Fruit fly (Drosophila melanogaster) whole organism, embryonic: Measurements from ENCODE around the gene ec.

Source experiments
- BtbVII ChIP-seq: fragments of 200-800 bp; sonication (Bioruptor generic); optimal IDR thresholded peaks from 3 replicates; lab custom pipeline; 2017; ENCODE audit warnings: missing biosample characterization, mild to moderate bottlenecking, missing genetic modification characterization
- CG10462 ChIP-seq: fragments of 200-800 bp; sonication (Bioruptor generic); optimal IDR thresholded peaks from 2 replicates; lab custom pipeline; 2016; ENCODE audit warnings: missing biosample characterization, missing genetic modification characterization
- CG11560 ChIP-seq: fragments of 200-800 bp; sonication (Bioruptor generic); IDR thresholded peaks from 3 replicates; pipeline ENCODE4 v1.3.6; 2022; ENCODE audit warnings: missing biosample characterization, missing genetic modification characterization
- CG12659 ChIP-seq: fragments of 200-800 bp; sonication (Bioruptor generic); optimal IDR thresholded peaks from 3 replicates; lab custom pipeline; 2017; ENCODE audit warnings: mild to moderate bottlenecking, missing biosample characterization, missing genetic modification reagents, missing genetic modification characterization
- CG13894 ChIP-seq: fragments of 200-800 bp; sonication (Bioruptor generic); optimal IDR thresholded peaks from 3 replicates; lab custom pipeline; 2018; ENCODE audit warnings: missing biosample characterization, mild to moderate bottlenecking, missing genetic modification characterization, moderate library complexity
- CG16779 ChIP-seq: fragments of 200-800 bp; sonication (Bioruptor generic); IDR thresholded peaks from 2 replicates; pipeline ENCODE4 v1.3.6; 2022; ENCODE audit warnings: missing biosample characterization, missing genetic modification characterization
- CG17186 ChIP-seq: fragments of 200-800 bp; sonication (Bioruptor generic); optimal IDR thresholded peaks from 3 replicates; lab custom pipeline; 2017; ENCODE audit warnings: missing biosample characterization, missing genetic modification reagents, missing genetic modification characterization
- CG17328 ChIP-seq: fragments of 200-800 bp; sonication (Bioruptor generic); IDR thresholded peaks from 2 replicates; pipeline ENCODE4 v1.3.6; 2022; ENCODE audit warnings: missing biosample characterization, missing genetic modification characterization
- CG17568 ChIP-seq: fragments of 200-800 bp; sonication (Bioruptor generic); optimal IDR thresholded peaks from 2 replicates; lab custom pipeline; 2018; ENCODE audit warnings: missing biosample characterization, mild to moderate bottlenecking, missing genetic modification characterization, moderate library complexity
- CG17829 ChIP-seq: fragments of 200-800 bp; optimal IDR thresholded peaks from 2 replicates; lab custom pipeline; 2019; ENCODE audit warnings: missing biosample characterization, mild to moderate bottlenecking, missing genetic modification characterization, moderate library complexity
- CG2120 ChIP-seq: fragments of 200-800 bp; sonication (Bioruptor generic); optimal IDR thresholded peaks from 3 replicates; lab custom pipeline; 2016; ENCODE audit warnings: missing biosample characterization, missing genetic modification characterization
- CG33213 ChIP-seq: fragments of 200-800 bp; sonication (Bioruptor generic); optimal IDR thresholded peaks from 3 replicates; lab custom pipeline; 2016; ENCODE audit warnings: missing biosample characterization, missing genetic modification characterization
- CG4282 ChIP-seq: fragments of 200-800 bp; sonication (Bioruptor generic); optimal IDR thresholded peaks from 2 replicates; lab custom pipeline; 2016; ENCODE audit warnings: missing biosample characterization, missing genetic modification characterization
- CG4328 ChIP-seq: fragments of 200-800 bp; sonication (Bioruptor generic); optimal IDR thresholded peaks from 3 replicates; lab custom pipeline; 2017; ENCODE audit warnings: missing biosample characterization, missing genetic modification reagents, missing genetic modification characterization
- CG6791 ChIP-seq: fragments of 200-800 bp; sonication (Bioruptor generic); IDR thresholded peaks from 3 replicates; pipeline ENCODE4 v1.3.6; 2022; ENCODE audit warnings: missing biosample characterization, missing genetic modification characterization; ENCODE audit not compliant: partially characterized antibody
- CG7928 ChIP-seq: fragments of 200-800 bp; sonication (Bioruptor generic); optimal IDR thresholded peaks from 2 replicates; lab custom pipeline; 2017; ENCODE audit warnings: missing biosample characterization, mild to moderate bottlenecking, missing genetic modification characterization
- E2f2 ChIP-seq: fragments of 200-800 bp; sonication (Bioruptor generic); IDR thresholded peaks from 2 replicates; pipeline ENCODE4 v1.3.6; 2022; ENCODE audit warnings: missing biosample characterization, missing genetic modification characterization
- Gug ChIP-seq: fragments of 200-800 bp; sonication (Bioruptor generic); IDR thresholded peaks from 4 replicates; pipeline ENCODE4 v1.3.6; 2022; ENCODE audit warnings: missing biosample characterization, missing genetic modification characterization
- HHEX ChIP-seq: fragments of 200-800 bp; sonication (Bioruptor generic); optimal IDR thresholded peaks from 3 replicates; lab custom pipeline; 2017; ENCODE audit warnings: missing biosample characterization, mild to moderate bottlenecking, missing genetic modification characterization, missing genetic modification reagents
- MBD-R2 ChIP-seq: fragments of 200-800 bp; sonication (Bioruptor generic); IDR thresholded peaks from 2 replicates; pipeline ENCODE4 v1.3.6; 2022; ENCODE audit warnings: missing biosample characterization, missing genetic modification characterization
- Myb ChIP-seq: fragments of 200-800 bp; sonication (Bioruptor generic); optimal IDR thresholded peaks from 2 replicates; lab custom pipeline; 2016; ENCODE audit warnings: missing biosample characterization, missing genetic modification characterization
- Pdp1 ChIP-seq, 2 experiments: fragments of 200-800 bp; sonication (Bioruptor generic); optimal IDR thresholded peaks; 3 replicates each; lab custom pipeline; 2016; ENCODE audit warnings: missing biosample characterization in 2 of 2, missing genetic modification characterization in 2 of 2, mild to moderate bottlenecking in 1 of 2, moderate library complexity in 1 of 2
- Ravus ChIP-seq: fragments of 200-800 bp; sonication (Bioruptor generic); IDR thresholded peaks from 2 replicates; pipeline ENCODE4 v1.3.6; 2022; ENCODE audit warnings: missing biosample characterization, missing genetic modification characterization
- Side ChIP-seq: fragments of 200-800 bp; sonication (Bioruptor generic); optimal IDR thresholded peaks from 2 replicates; lab custom pipeline; 2016; ENCODE audit warnings: missing biosample characterization, missing genetic modification characterization
- Trl ChIP-seq, 3 experiments: fragments of >200 bp in 2 of 3; fragments of 200-800 bp in 1 of 3; sonication (Bioruptor generic) in 1 of 3; optimal IDR thresholded peaks; 2 replicates in 1 of 3; 3 replicates in 2 of 3; lab custom pipeline; 2016 to 2017; ENCODE audit warnings: missing biosample characterization in 1 of 3, missing genetic modification characterization in 1 of 3
- Vsx1 ChIP-seq: fragments of 200-800 bp; sonication (Bioruptor generic); optimal IDR thresholded peaks from 2 replicates; lab custom pipeline; 2017; ENCODE audit warnings: missing biosample characterization, mild to moderate bottlenecking, missing genetic modification characterization, missing genetic modification reagents
- abd-A ChIP-seq: fragments of 200-800 bp; sonication (Bioruptor generic); optimal IDR thresholded peaks from 3 replicates; lab custom pipeline; 2019; ENCODE audit warnings: missing biosample characterization, mild to moderate bottlenecking, missing genetic modification characterization, moderate library complexity
- br ChIP-seq: fragments of >200 bp; optimal IDR thresholded peaks from 2 replicates; lab custom pipeline; 2017
- dan ChIP-seq: fragments of 200-800 bp; sonication (Bioruptor generic); IDR thresholded peaks from 2 replicates; pipeline ENCODE4 v1.3.6; 2022; ENCODE audit warnings: missing biosample characterization, missing genetic modification characterization
- danr ChIP-seq: fragments of 200-800 bp; sonication (Bioruptor generic); IDR thresholded peaks from 2 replicates; pipeline ENCODE4 v1.3.6; 2022; ENCODE audit warnings: missing biosample characterization, missing genetic modification characterization
- dmrt99B ChIP-seq: fragments of 200-800 bp; sonication (Bioruptor generic); optimal IDR thresholded peaks from 2 replicates; lab custom pipeline; 2018; ENCODE audit warnings: missing biosample characterization, mild to moderate bottlenecking, missing genetic modification characterization, moderate library complexity
- ftz-f1 ChIP-seq: fragments of 200-800 bp; sonication (Bioruptor generic); optimal IDR thresholded peaks from 2 replicates; lab custom pipeline; 2016; ENCODE audit warnings: missing biosample characterization, missing genetic modification characterization
- gro ChIP-seq: fragments of 200-800 bp; sonication (Bioruptor generic); optimal IDR thresholded peaks from 2 replicates; lab custom pipeline; 2016; ENCODE audit warnings: missing biosample characterization, missing genetic modification characterization
- gt ChIP-seq: fragments of 200-800 bp; sonication (Bioruptor generic); IDR thresholded peaks from 2 replicates; pipeline ENCODE4 v1.3.6; 2022; ENCODE audit warnings: missing biosample characterization, missing genetic modification characterization
- her ChIP-seq: fragments of 200-800 bp; sonication (Bioruptor generic); optimal IDR thresholded peaks from 2 replicates; lab custom pipeline; 2016; ENCODE audit warnings: missing biosample characterization, missing genetic modification characterization
- hkb ChIP-seq, 2 experiments: fragments of 200-800 bp in 1 of 2; fragments of >200 bp in 1 of 2; sonication (Bioruptor generic) in 1 of 2; IDR thresholded peaks in 1 of 2; optimal IDR thresholded peaks in 1 of 2; 2 replicates each; pipeline versions ENCODE4 v1.3.6 to Lab custom; 2017 to 2022; ENCODE audit warnings: missing biosample characterization in 1 of 2, missing genetic modification characterization in 1 of 2
- jing ChIP-seq: fragments of 200-800 bp; sonication (Bioruptor generic); optimal IDR thresholded peaks from 2 replicates; lab custom pipeline; 2018; ENCODE audit warnings: missing biosample characterization, mild to moderate bottlenecking, missing genetic modification characterization
- lbe ChIP-seq: fragments of 200-800 bp; sonication (Bioruptor generic); optimal IDR thresholded peaks from 2 replicates; lab custom pipeline; 2016; ENCODE audit warnings: missing biosample characterization, mild to moderate bottlenecking, missing genetic modification characterization
- mirr ChIP-seq: fragments of 200-800 bp; sonication (Bioruptor generic); optimal IDR thresholded peaks from 3 replicates; lab custom pipeline; 2018; ENCODE audit warnings: missing biosample characterization, mild to moderate bottlenecking, missing genetic modification characterization
- nerfin-1 ChIP-seq: fragments of 200-800 bp; sonication (Bioruptor generic); optimal IDR thresholded peaks from 3 replicates; lab custom pipeline; 2019; ENCODE audit warnings: missing biosample characterization, mild to moderate bottlenecking, missing genetic modification characterization, moderate library complexity
- nmo ChIP-seq: fragments of 200-800 bp; sonication (Bioruptor generic); optimal IDR thresholded peaks from 2 replicates; lab custom pipeline; 2018; ENCODE audit warnings: missing biosample characterization, mild to moderate bottlenecking, missing genetic modification characterization, moderate library complexity
- psq ChIP-seq: fragments of 200-800 bp; sonication (Bioruptor generic); optimal IDR thresholded peaks from 2 replicates; lab custom pipeline; 2017; ENCODE audit warnings: missing biosample characterization, missing genetic modification characterization
- rib ChIP-seq: fragments of 200-800 bp; sonication (Bioruptor generic); IDR thresholded peaks from 2 replicates; pipeline ENCODE4 v1.3.6; 2022; ENCODE audit warnings: missing biosample characterization, missing genetic modification characterization
- row ChIP-seq: fragments of 200-800 bp; sonication (Bioruptor generic); IDR thresholded peaks from 3 replicates; pipeline ENCODE4 v1.3.6; 2022; ENCODE audit warnings: missing biosample characterization, missing genetic modification characterization
- slbo ChIP-seq: fragments of 200-800 bp; sonication (Bioruptor generic); IDR thresholded peaks from 2 replicates; pipeline ENCODE4 v1.3.6; 2022; ENCODE audit warnings: missing biosample characterization, missing genetic modification characterization
- stwl ChIP-seq: fragments of 200-800 bp; sonication (Bioruptor generic); optimal IDR thresholded peaks from 3 replicates; lab custom pipeline; 2018; ENCODE audit warnings: missing biosample characterization, mild to moderate bottlenecking, missing genetic modification characterization, moderate library complexity
- tgo ChIP-seq: fragments of 200-800 bp; sonication (Bioruptor generic); IDR thresholded peaks from 3 replicates; pipeline ENCODE4 v1.3.6; 2022; ENCODE audit warnings: missing biosample characterization, missing genetic modification characterization
- wek ChIP-seq: fragments of 200-800 bp; sonication (Bioruptor generic); optimal IDR thresholded peaks from 3 replicates; lab custom pipeline; 2018; ENCODE audit warnings: missing biosample characterization, mild to moderate bottlenecking, missing genetic modification characterization, moderate library complexity
- zen ChIP-seq: fragments of 200-800 bp; sonication (Bioruptor generic); optimal IDR thresholded peaks from 3 replicates; lab custom pipeline; 2018; ENCODE audit warnings: missing biosample characterization, mild to moderate bottlenecking, missing genetic modification characterization, moderate library complexity
- zen2 ChIP-seq: fragments of 200-800 bp; sonication (Bioruptor generic); IDR thresholded peaks from 3 replicates; pipeline ENCODE4 v1.3.6; 2022; ENCODE audit warnings: missing biosample characterization, missing genetic modification characterization; ENCODE audit not compliant: partially characterized antibody

ec gene

DNA sequence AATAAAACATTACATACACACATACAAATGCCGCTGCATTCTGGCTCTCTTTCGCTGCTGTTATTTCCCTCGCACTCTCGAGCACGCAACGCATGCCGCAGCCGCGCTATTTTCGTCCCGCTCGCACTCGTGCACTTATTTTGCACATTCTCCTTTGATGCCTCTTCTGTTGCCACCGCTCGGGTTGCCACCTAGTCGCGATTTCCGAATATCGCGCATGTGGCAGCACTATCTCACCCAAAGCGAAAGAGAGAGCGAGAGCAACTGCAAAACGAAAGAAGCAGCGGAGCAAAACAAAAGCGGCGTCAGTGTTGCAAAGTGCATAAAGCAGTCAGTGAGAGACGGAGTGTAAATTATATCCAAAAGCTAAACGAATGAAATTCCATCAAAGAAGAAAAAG is 30.6 kb upstream of the ec start (continued):
- TF ChIP-seq abd-A (tag; lab: Kevin White, UChicago) (peak; percentile 66), psq (GFP tag; lab: Kevin White, UChicago) (peak; percentile 99), CG4328 (GFP tag; lab: Kevin White, UChicago) (no peak), rib (GFP tag; lab: Robert Waterston, UW) (peak; percentile 89), lbe (peak; percentile 50), CG16779 (GFP tag; lab: Robert Waterston, UW) (no peak), BtbVII (peak; percentile 21), gro (GFP tag; lab: Kevin White, UChicago) (peak; percentile 65), CG6791 (GFP tag; lab: Robert Waterston, UW) (peak; percentile 16; the same call in 1 of the 3 replicates), wek (no peak), HHEX (peak; percentile 36), mirr (GFP tag; lab: Kevin White, UChicago) (peak; percentile 21), Gug (GFP tag; lab: Robert Waterston, UW) (no peak), hkb (optimal IDR thresholded peaks at IDR 0.05; lab: Kevin White, UChicago) (no peak), hkb (GFP tag; IDR thresholded peaks at IDR 0.05; lab: Robert Waterston, UW) (0 out of 2 replicates have a peak, but pooled peaks have one; percentile 9), CG2120 (GFP tag; lab: Kevin White, UChicago) (peak; percentile 41), slbo (GFP tag; lab: Robert Waterston, UW) (0 out of 2 replicates have a peak, but pooled peaks have one; percentile 33), ftz-f1 (GFP tag; lab: Kevin White, UChicago) (peak; percentile 29), Trl (optimal IDR thresholded peaks at IDR 0.05; lab: Kevin White, UChicago) (peak; percentile 55 to 57), Trl (GFP tag; optimal IDR thresholded peaks at IDR 0.05; lab: Kevin White, UChicago) (peak; percentile 75), dmrt99B (peak; percentile 1), Myb (GFP tag; lab: Kevin White, UChicago) (peak; percentile 25), tgo (GFP tag; lab: Robert Waterston, UW) (no peak), gt (GFP tag; lab: Robert Waterston, UW) (no peak), CG7928 (GFP tag; lab: Kevin White, UChicago) (no peak), her (GFP tag; lab: Kevin White, UChicago) (peak; percentile 61), Vsx1 (GFP tag; lab: Kevin White, UChicago) (no peak), CG4282 (GFP tag; lab: Kevin White, UChicago) (peak; percentile 11), Ravus (no peak), Pdp1 (GFP tag; optimal IDR thresholded peaks at IDR 0.05; lab: Kevin White, UChicago) (peak in 1 of 2 experiments; percentile 30), danr (no peak), nmo (GFP tag; lab: Kevin White, UChicago) (peak; percentile 46), CG17186 (GFP tag; lab: Kevin White, UChicago) (peak; percentile 36), CG17568 (GFP tag; lab: Kevin White, UChicago) (no peak), CG11560 (tag; lab: Robert Waterston, UW) (no peak), br (no peak), stwl (peak; percentile 98), jing (GFP tag; lab: Kevin White, UChicago) (no peak), zen2 (peak; percentile 54), MBD-R2 (GFP tag; lab: Robert Waterston, UW) (peak; percentile 24; the same call in 1 of the 2 replicates), CG17328 (GFP tag; lab: Robert Waterston, UW) (no peak), CG33213 (GFP tag; lab: Kevin White, UChicago) (peak; percentile 33), E2f2 (peak; percentile 36; the same call in 1 of the 2 replicates), dan (GFP tag; lab: Robert Waterston, UW) (no peak), CG10462 (GFP tag; lab: Kevin White, UChicago) (no peak), CG12659 (peak; percentile 59), CG13894 (tag; lab: Kevin White, UChicago) (peak; percentile 16), CG17829 (peak; percentile 33), nerfin-1 (tag; lab: Kevin White, UChicago) (peak; percentile 96), zen (peak; percentile 11), Side (GFP tag; lab: Kevin White, UChicago) (peak; percentile 49), row (GFP tag; lab: Robert Waterston, UW) (peak; percentile 17; the same call in 1 of the 3 replicates)
